Worm (Caenorhabditis elegans) whole organism, mixed stage, embryonic: Measurements from ENCODE around the gene mec-12.

Experiments
- M03D4.4 ChIP-seq: sonication (generic microtip); optimal IDR thresholded peaks from 2 replicates; lab custom pipeline; 2017; ENCODE audit warnings: mild to moderate bottlenecking, missing genetic modification characterization, missing compliant biosample characterization
- bed-3 ChIP-seq: fragments of 200-800 bp; sonication (Bioruptor generic); optimal IDR thresholded peaks from 3 replicates; lab custom pipeline; 2018; ENCODE audit warnings: mild to moderate bottlenecking, missing genetic modification characterization, moderate library complexity, missing compliant biosample characterization
- blmp-1 ChIP-seq: fragments of 150-350 bp; optimal IDR thresholded peaks from 2 replicates; lab custom pipeline; 2014; ENCODE audit warnings: missing biosample characterization, missing genetic modification characterization
- ceh-39 ChIP-seq: fragments of 150-350 bp; optimal IDR thresholded peaks from 2 replicates; lab custom pipeline; 2014; ENCODE audit warnings: missing biosample characterization, missing genetic modification characterization
- ceh-43 ChIP-seq: fragments of 200-800 bp; sonication (Bioruptor generic); optimal IDR thresholded peaks from 2 replicates; lab custom pipeline; 2018; ENCODE audit warnings: mild to moderate bottlenecking, missing genetic modification characterization, moderate library complexity, missing compliant biosample characterization
- ceh-83 ChIP-seq: fragments of 200-800 bp; sonication (Bioruptor generic); optimal IDR thresholded peaks from 2 replicates; lab custom pipeline; 2018; ENCODE audit warnings: mild to moderate bottlenecking, missing genetic modification characterization, missing compliant biosample characterization
- ces-1 ChIP-seq: fragments of 150-350 bp; optimal IDR thresholded peaks from 2 replicates; lab custom pipeline; 2014; ENCODE audit warnings: missing biosample characterization, missing genetic modification reagents, missing genetic modification characterization
- cnd-1 ChIP-seq: fragments of 200-800 bp; sonication (Bioruptor generic); optimal IDR thresholded peaks from 2 replicates; lab custom pipeline; 2018; ENCODE audit warnings: mild to moderate bottlenecking, missing genetic modification characterization, missing compliant biosample characterization
- drap-1 ChIP-seq: fragments of 200-800 bp; sonication (Bioruptor generic); optimal IDR thresholded peaks from 3 replicates; lab custom pipeline; 2018; ENCODE audit warnings: mild to moderate bottlenecking, missing genetic modification characterization, missing compliant biosample characterization
- elt-1 ChIP-seq: sonication (generic microtip); optimal IDR thresholded peaks from 2 replicates; lab custom pipeline; 2017; ENCODE audit warnings: missing genetic modification characterization, mild to moderate bottlenecking, missing compliant biosample characterization, antibody characterized with exemption, moderate library complexity, borderline replicate concordance; ENCODE audit not compliant: insufficient read depth
- elt-3 ChIP-seq: fragments of 150-350 bp; optimal IDR thresholded peaks from 2 replicates; lab custom pipeline; 2014; ENCODE audit warnings: missing biosample characterization, missing genetic modification characterization
- ham-2 ChIP-seq: fragments of 200-800 bp; sonication (Bioruptor generic); optimal IDR thresholded peaks from 2 replicates; lab custom pipeline; 2018; ENCODE audit warnings: mild to moderate bottlenecking, missing genetic modification characterization, missing compliant biosample characterization
- hlh-1 ChIP-seq: fragments of 150-350 bp; optimal IDR thresholded peaks from 2 replicates; lab custom pipeline; 2014; ENCODE audit warnings: missing biosample characterization, missing genetic modification reagents, missing genetic modification characterization
- lin-13 ChIP-seq: fragments of 150-350 bp; optimal IDR thresholded peaks from 2 replicates; lab custom pipeline; 2014; ENCODE audit warnings: missing biosample characterization, missing genetic modification characterization
- lin-32 ChIP-seq: fragments of 200-800 bp; sonication (Bioruptor generic); optimal IDR thresholded peaks from 2 replicates; lab custom pipeline; 2018; ENCODE audit warnings: mild to moderate bottlenecking, missing genetic modification characterization, missing compliant biosample characterization
- lsy-2 ChIP-seq: fragments of 150-350 bp; optimal IDR thresholded peaks from 2 replicates; lab custom pipeline; 2014; ENCODE audit warnings: missing biosample characterization, missing genetic modification characterization
- mab-5 ChIP-seq: fragments of 150-350 bp; optimal IDR thresholded peaks from 2 replicates; lab custom pipeline; 2014; ENCODE audit warnings: missing biosample characterization, missing genetic modification characterization
- mep-1 ChIP-seq: fragments of 150-350 bp; optimal IDR thresholded peaks from 2 replicates; lab custom pipeline; 2017; ENCODE audit warnings: missing biosample characterization, missing genetic modification reagents, missing genetic modification characterization, inconsistent platforms
- mls-2 ChIP-seq: sonication (generic microtip); optimal IDR thresholded peaks from 2 replicates; lab custom pipeline; 2016; ENCODE audit warnings: mild to moderate bottlenecking, missing genetic modification characterization, moderate library complexity, missing compliant biosample characterization
- nhr-12 ChIP-seq: fragments of 150-350 bp; optimal IDR thresholded peaks from 2 replicates; lab custom pipeline; 2014; ENCODE audit warnings: missing biosample characterization, missing genetic modification characterization
- nhr-2 ChIP-seq: fragments of 150-350 bp; optimal IDR thresholded peaks from 2 replicates; lab custom pipeline; 2014; ENCODE audit warnings: missing biosample characterization, missing genetic modification characterization
- nhr-237 ChIP-seq: fragments of 150-350 bp; optimal IDR thresholded peaks from 2 replicates; lab custom pipeline; 2014; ENCODE audit warnings: missing biosample characterization, missing genetic modification characterization
- nhr-28 ChIP-seq: fragments of 150-350 bp; optimal IDR thresholded peaks from 2 replicates; lab custom pipeline; 2014; ENCODE audit warnings: missing biosample characterization, missing genetic modification characterization
- nhr-76 ChIP-seq: sonication (generic microtip); optimal IDR thresholded peaks from 2 replicates; lab custom pipeline; 2017; ENCODE audit warnings: missing biosample characterization, missing genetic modification characterization
- sem-2 ChIP-seq: fragments of 200-800 bp; sonication (Bioruptor generic); optimal IDR thresholded peaks from 2 replicates; lab custom pipeline; 2018; ENCODE audit warnings: mild to moderate bottlenecking, missing genetic modification characterization, missing compliant biosample characterization
- snpc-4 ChIP-seq: fragments of 150-350 bp; optimal IDR thresholded peaks from 2 replicates; lab custom pipeline; 2014; ENCODE audit warnings: missing biosample characterization, missing genetic modification characterization
- sptf-1 ChIP-seq: sonication (generic microtip); optimal IDR thresholded peaks from 2 replicates; lab custom pipeline; 2017; ENCODE audit warnings: mild to moderate bottlenecking, missing genetic modification characterization, moderate library complexity, missing compliant biosample characterization
- unc-120 ChIP-seq: sonication (generic microtip); optimal IDR thresholded peaks from 2 replicates; lab custom pipeline; 2017; ENCODE audit warnings: missing genetic modification characterization, missing compliant biosample characterization; ENCODE audit not compliant: poor library complexity, severe bottlenecking
- unc-39 ChIP-seq: fragments of 150-350 bp; optimal IDR thresholded peaks from 2 replicates; lab custom pipeline; 2014; ENCODE audit warnings: missing biosample characterization, missing genetic modification characterization
- unc-62 ChIP-seq: fragments of 150-350 bp; optimal IDR thresholded peaks from 2 replicates; lab custom pipeline; 2014; ENCODE audit warnings: missing biosample characterization, missing genetic modification reagents, missing genetic modification characterization
- zip-8 ChIP-seq: fragments of 150-350 bp; optimal IDR thresholded peaks from 2 replicates; lab custom pipeline; 2014; ENCODE audit warnings: missing biosample characterization, missing genetic modification characterization
- ztf-11 ChIP-seq: fragments of 150-350 bp; optimal IDR thresholded peaks from 2 replicates; lab custom pipeline; 2014; ENCODE audit warnings: missing biosample characterization, missing genetic modification characterization

mec-12 gene

DNA sequence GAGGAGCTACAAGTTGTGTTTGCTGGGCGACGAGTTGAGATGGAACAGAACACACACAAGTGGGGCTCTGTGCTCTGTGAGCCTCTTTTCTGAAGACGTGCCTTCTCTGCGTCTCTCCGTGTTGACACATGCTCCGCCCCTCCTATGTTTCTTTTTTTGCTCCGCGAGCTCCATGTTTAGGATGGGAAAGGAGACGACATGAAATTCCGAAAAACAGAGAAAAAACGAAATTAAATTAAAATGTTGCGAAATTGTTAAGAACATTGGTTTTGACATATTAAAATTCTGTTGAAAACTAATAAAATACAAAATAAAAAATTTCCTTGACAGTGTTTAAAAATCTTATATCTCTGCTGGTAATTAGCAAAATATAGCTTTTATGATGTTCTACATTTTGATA is at the start of gene mec-12:
mec-12 (minus strand) TSS at position 91 of the 400 bp plus-strand sequence.
- TF ChIP-seq drap-1 (GFP tag; lab: Kevin White, UChicago): no peak
- no peak for TF ChIP-seq ceh-39 (tag; lab: Kevin White, UChicago)
- TF ChIP-seq ces-1: peak; percentile 61

DNA sequence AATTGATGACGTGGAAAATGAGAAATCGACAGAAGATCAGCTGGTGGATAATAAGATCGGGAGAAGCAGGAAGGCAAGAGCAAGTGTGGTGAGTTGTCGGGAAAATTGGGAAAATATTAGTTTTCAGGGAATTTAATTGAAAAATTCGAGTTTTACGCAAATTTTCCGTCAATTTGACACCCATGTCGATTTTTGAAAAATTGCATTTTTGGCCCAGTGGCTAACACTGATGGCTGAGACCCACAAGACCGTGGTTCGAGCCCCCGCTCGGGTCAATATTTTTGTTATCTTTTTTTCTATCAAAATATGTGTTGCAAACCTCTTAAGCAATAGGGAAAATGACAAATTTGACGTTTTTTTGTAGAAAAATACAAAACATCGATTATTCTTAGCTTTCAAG is 49.5 kb upstream of the mec-12 start:
- TF ChIP-seq snpc-4 (tag; lab: Kevin White, UChicago) (no peak), ceh-43 (GFP tag; lab: Kevin White, UChicago) (no peak), elt-3 (tag; lab: Kevin White, UChicago) (no peak), nhr-12 (tag; lab: Kevin White, UChicago) (no peak), drap-1 (GFP tag; lab: Kevin White, UChicago) (no peak), hlh-1 (tag; lab: Kevin White, UChicago) (no peak), mep-1 (tag; lab: Kevin White, UChicago) (no peak), blmp-1 (no peak), lin-13 (tag; lab: Kevin White, UChicago) (no peak), nhr-28 (tag; lab: Kevin White, UChicago) (no peak), unc-39 (tag; lab: Kevin White, UChicago) (no peak), elt-1 (no peak), mls-2 (tag; lab: Kevin White, UChicago) (no peak), ztf-11 (tag; lab: Kevin White, UChicago) (no peak), nhr-237 (no peak), nhr-2 (tag; lab: Kevin White, UChicago) (no peak), unc-62 (GFP tag; lab: Kevin White, UChicago) (no peak)

DNA sequence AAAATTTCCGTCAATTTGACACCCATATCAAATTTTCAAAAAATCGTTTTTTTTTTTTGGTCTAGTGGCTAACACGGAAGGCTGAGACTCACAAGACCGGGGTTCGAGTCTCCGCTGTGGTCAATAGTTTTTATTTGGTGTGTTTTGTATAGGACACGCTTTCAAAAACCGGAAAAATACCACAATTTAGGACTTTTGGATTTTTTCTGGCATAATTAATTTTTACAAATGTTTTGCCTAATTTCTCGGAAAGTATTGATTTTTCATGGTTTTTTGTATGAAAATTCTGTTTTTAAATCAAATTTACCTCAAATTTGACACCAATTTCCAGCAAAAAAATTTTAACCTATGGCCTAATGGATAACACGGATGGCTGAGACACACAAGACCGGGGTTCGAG is 46.9 kb upstream of the mec-12 start, which contains the start of gene mks-1:
mks-1 (plus strand) TSS at position 301 of the 400 bp plus-strand sequence.
- TF ChIP-seq nhr-76 (tag; lab: Kevin White, UChicago) (no peak), cnd-1 (tag; lab: Kevin White, UChicago) (no peak), ces-1 (no peak), mls-2 (tag; lab: Kevin White, UChicago) (no peak), lin-13 (tag; lab: Kevin White, UChicago) (no peak), nhr-237 (no peak), snpc-4 (tag; lab: Kevin White, UChicago) (no peak), unc-39 (tag; lab: Kevin White, UChicago) (no peak), elt-3 (tag; lab: Kevin White, UChicago) (no peak)
- TF ChIP-seq, all 35 proteins: peak for 0

DNA sequence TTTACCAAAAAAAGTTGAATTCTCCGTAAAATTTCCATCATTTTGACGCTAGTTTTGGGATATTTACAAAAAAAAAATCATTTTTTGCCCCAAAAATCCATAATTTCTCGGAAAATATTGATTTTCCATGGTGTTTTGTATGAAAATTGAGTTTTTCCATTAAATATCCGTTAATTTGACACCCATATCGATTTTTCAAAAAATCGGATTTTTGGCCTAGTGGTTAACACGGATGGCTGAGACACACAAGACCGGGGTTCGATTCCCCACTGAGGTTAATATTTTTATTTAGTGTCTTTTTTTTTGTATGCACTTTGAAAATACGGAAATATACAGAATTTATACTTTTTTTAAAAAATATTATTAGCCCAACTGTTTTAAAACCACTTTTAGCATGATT is 46.2 kb upstream of the mec-12 start:
- no peak for TF ChIP-seq mls-2 (tag; lab: Kevin White, UChicago)
- TF ChIP-seq ceh-83 (GFP tag; lab: Kevin White, UChicago): no peak
- TF ChIP-seq hlh-1 (tag; lab: Kevin White, UChicago): no peak
- TF ChIP-seq ceh-43 (GFP tag; lab: Kevin White, UChicago): no peak
- no peak for TF ChIP-seq zip-8 (tag; lab: Kevin White, UChicago)
- no peak for TF ChIP-seq ztf-11 (tag; lab: Kevin White, UChicago)
- TF ChIP-seq bed-3 (GFP tag; lab: Kevin White, UChicago): no peak
- no peak for TF ChIP-seq unc-120 (tag; lab: Kevin White, UChicago)
- TF ChIP-seq ces-1: no peak
- no peak for TF ChIP-seq drap-1 (GFP tag; lab: Kevin White, UChicago)
- no peak for TF ChIP-seq nhr-2 (tag; lab: Kevin White, UChicago)
- no peak for TF ChIP-seq sptf-1
- no peak for TF ChIP-seq ham-2
- TF ChIP-seq nhr-237: no peak
- TF ChIP-seq M03D4.4 (tag; lab: Kevin White, UChicago): no peak
- TF ChIP-seq nhr-76 (tag; lab: Kevin White, UChicago): no peak
- no peak for TF ChIP-seq lsy-2 (tag; lab: Kevin White, UChicago)
- TF ChIP-seq unc-39 (tag; lab: Kevin White, UChicago): no peak
- no peak for TF ChIP-seq nhr-28 (tag; lab: Kevin White, UChicago)
- TF ChIP-seq, all 35 proteins: peak for 0

DNA sequence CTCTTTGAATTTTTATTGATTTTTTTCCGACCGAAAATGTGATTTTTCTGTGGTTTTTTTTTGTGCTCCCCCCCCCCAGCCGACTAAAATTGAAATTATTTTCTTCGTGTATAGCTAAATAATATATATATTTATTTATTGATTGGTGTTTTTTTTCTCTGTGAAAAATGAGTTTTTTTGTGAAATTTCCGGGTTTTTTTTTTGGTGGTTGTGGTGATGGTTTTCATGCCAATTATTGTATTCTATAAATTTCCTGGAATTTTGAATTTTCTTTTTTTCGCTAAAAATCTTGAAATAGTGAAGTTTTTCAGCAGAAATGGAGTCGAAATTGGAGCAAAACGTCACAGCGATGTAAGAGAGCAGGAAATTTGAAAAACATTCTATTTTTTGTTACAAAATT is 44.3 kb upstream of the mec-12 start, which contains the start of gene lmtr-5:
lmtr-5 (plus strand) TSS at position 301 of the 400 bp plus-strand sequence.
- TF ChIP-seq mls-2 (tag; lab: Kevin White, UChicago) (no peak), blmp-1 (no peak), sem-2 (GFP tag; lab: Kevin White, UChicago) (no peak), mep-1 (tag; lab: Kevin White, UChicago) (no peak), lin-32 (GFP tag; lab: Kevin White, UChicago) (no peak), drap-1 (GFP tag; lab: Kevin White, UChicago) (no peak), ham-2 (no peak), mab-5 (tag; lab: Kevin White, UChicago) (no peak), elt-1 (no peak), nhr-237 (no peak), ces-1 (no peak), M03D4.4 (tag; lab: Kevin White, UChicago) (no peak), sptf-1 (no peak), cnd-1 (tag; lab: Kevin White, UChicago) (no peak), snpc-4 (tag; lab: Kevin White, UChicago) (no peak), ceh-83 (GFP tag; lab: Kevin White, UChicago) (no peak), ceh-43 (GFP tag; lab: Kevin White, UChicago) (no peak), nhr-28 (tag; lab: Kevin White, UChicago) (no peak), elt-3 (tag; lab: Kevin White, UChicago) (no peak), lin-13 (tag; lab: Kevin White, UChicago) (no peak)
